Worm (Caenorhabditis elegans): Measurements from ENCODE around the gene F32G8.3.

ce11 chrV:10571523-10571922, 16.4 kb upstream of the F32G8.3 start:
- TF ChIP-seq nhr-11 (tag; optimal IDR thresholded peaks at IDR 0.05) (no peak), ceh-82 (tag; optimal IDR thresholded peaks at IDR 0.05) (no peak), ztf-11 (tag; optimal IDR thresholded peaks at IDR 0.05) (no peak), nhr-76 (tag; optimal IDR thresholded peaks at IDR 0.05) (no peak), skn-1 (tag; optimal IDR thresholded peaks at IDR 0.05) (no peak), snpc-4 (tag; optimal IDR thresholded peaks at IDR 0.05) (no peak), nhr-25 (tag; optimal IDR thresholded peaks at IDR 0.05) (no peak), nhr-77 (tag; optimal IDR thresholded peaks at IDR 0.05) (no peak), ceh-9 (tag; optimal IDR thresholded peaks at IDR 0.05) (no peak), aly-2 (tag; optimal IDR thresholded peaks at IDR 0.05) (no peak), lin-15B (tag; optimal IDR thresholded peaks at IDR 0.05) (no peak), fkh-10 (GFP tag; optimal IDR thresholded peaks at IDR 0.05) (no peak)

Measured in whole organism, L3 larva.